Worm (Caenorhabditis elegans): ENCODE data around the gene K09C6.2.

- no peak for TF ChIP-seq ceh-16 (tag; optimal IDR thresholded peaks at IDR 0.05)
- TF ChIP-seq ceh-82 (tag; optimal IDR thresholded peaks at IDR 0.05) = no peak
- TF ChIP-seq elt-2 (tag; optimal IDR thresholded peaks at IDR 0.05) = no peak
- TF ChIP-seq unc-39 (tag; optimal IDR thresholded peaks at IDR 0.05) = no peak
- TF ChIP-seq ceh-9 (tag; optimal IDR thresholded peaks at IDR 0.05) = no peak
- TF ChIP-seq elt-1 (tag; optimal IDR thresholded peaks at IDR 0.05) = no peak
- TF ChIP-seq pha-4 (tag; optimal IDR thresholded peaks at IDR 0.05) = no peak
- TF ChIP-seq R02D3.7 (tag; optimal IDR thresholded peaks at IDR 0.05) = no peak
- no peak for TF ChIP-seq snpc-4 (tag; optimal IDR thresholded peaks at IDR 0.05)
- TF ChIP-seq nhr-43 (tag; optimal IDR thresholded peaks at IDR 0.05; ENCODE audit: poor library complexity, severe bottlenecking) = no peak
- TF ChIP-seq nhr-237 (tag; optimal IDR thresholded peaks at IDR 0.05) = no peak
- no peak for TF ChIP-seq egl-5 (tag; optimal IDR thresholded peaks at IDR 0.05)
Measured at ce11 chrV:826097-826496, 30.6 kb upstream of the K09C6.2 start, which contains the start of gene F41H8.2.

All from whole organism, L3 larva.